Fruit fly (Drosophila melanogaster): Measurements from ENCODE around the gene Pgam5.

Pgam5 gene

DNA sequence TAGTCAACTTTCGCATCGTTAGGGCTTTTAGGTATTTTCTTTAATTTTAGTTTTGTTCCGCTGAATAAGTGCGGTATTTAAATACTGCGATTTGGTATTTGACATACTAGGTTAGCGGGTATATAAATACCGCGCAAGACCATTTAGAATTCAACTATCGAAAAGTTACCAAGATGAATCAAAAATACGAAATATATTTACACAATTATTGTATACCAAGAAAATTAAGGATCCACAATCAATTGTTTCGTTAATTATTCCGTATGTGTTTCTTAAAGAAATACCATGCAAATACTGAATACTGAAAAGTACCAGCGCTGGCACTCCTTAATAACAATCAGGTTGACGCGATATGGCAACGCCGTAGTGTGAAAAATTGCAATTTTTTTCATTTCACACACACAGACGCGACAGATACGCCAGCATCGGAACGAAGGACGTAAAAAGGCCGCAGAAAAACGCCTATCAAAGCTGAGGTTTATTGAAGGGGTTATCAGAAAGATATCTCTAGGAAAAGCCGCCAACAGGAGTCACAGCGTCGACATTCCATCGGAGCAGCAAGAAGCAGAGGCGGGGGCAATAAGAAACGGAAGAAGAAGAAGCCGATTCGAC lies at the start of gene Pgam5, which contains the start of gene Vps26:
Gene Pgam5, minus strand, starts transcription at position 51 of the 612 bp plus-strand sequence.
Gene Vps26, plus strand, starts transcription at position 339 of the 612 bp plus-strand sequence.
- TF ChIP-seq Hr39 (GFP tag; optimal IDR thresholded peaks at IDR 0.05), result no peak
- no peak for TF ChIP-seq CG6276 (GFP tag; optimal IDR thresholded peaks at IDR 0.05)
- no peak for TF ChIP-seq Ets96B (tag; optimal IDR thresholded peaks at IDR 0.05)
- TF ChIP-seq CG11294 (GFP tag; IDR thresholded peaks at IDR 0.05), result no peak
- no peak for TF ChIP-seq acj6 (GFP tag; optimal IDR thresholded peaks at IDR 0.05)
- peak; percentile 76 for TF ChIP-seq svp (GFP tag)
- no peak for TF ChIP-seq CG11762 (GFP tag; optimal IDR thresholded peaks at IDR 0.05; ENCODE audit: insufficient read depth)
- no peak for TF ChIP-seq net (GFP tag; optimal IDR thresholded peaks at IDR 0.05)
- TF ChIP-seq CG32006 (GFP tag; optimal IDR thresholded peaks at IDR 0.05), result no peak
- no peak for TF ChIP-seq CG11902 (GFP tag; optimal IDR thresholded peaks at IDR 0.05)
- peak; percentile 27 for TF ChIP-seq Eip78C (GFP tag)

DNA sequence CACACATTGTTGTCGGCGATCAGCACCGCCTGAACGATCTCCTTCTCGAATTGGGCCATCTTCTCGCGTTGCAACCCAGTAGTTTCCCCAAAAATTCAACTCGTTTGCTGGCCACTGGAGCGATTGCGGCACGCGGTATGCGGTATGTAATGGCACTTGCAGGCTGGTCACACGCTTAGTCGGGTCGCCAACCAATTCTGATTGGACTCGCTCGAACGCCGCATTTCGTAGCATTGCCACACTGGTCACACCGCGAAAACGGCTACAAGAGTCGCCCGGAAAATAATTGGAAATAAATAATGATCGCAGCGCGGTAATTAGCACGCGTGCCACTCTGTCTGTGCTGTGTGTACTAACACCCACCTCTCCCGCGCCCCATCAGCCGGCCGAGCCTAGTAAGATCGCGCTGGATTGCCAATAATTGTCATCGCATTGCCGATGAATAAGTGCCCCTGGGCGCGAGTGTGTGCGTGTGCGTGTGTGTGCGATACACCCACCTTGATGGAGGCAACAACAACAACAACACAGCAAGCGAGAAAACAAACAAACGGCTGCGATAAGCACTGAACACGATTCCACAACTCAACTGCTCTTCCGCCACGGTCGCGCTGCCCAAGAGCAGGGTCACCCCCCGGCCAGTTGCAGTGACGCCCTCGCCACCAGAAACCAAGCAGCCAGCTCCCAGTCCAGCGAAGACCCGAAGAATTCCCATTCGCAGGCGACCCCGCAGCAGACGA lies 49.6 kb upstream of the Pgam5 start, which contains the start of the genes eIF2Bepsilon and Ocrl:
Gene eIF2Bepsilon, minus strand, starts transcription at position 110 of the 737 bp plus-strand sequence.
Gene Ocrl, plus strand, starts transcription at position 217 of the 737 bp plus-strand sequence.
- no peak for TF ChIP-seq ss (GFP tag; optimal IDR thresholded peaks at IDR 0.05)
- no peak for TF ChIP-seq Lpt (GFP tag; optimal IDR thresholded peaks at IDR 0.05)
- TF ChIP-seq CG34406 (GFP tag; optimal IDR thresholded peaks at IDR 0.05), result no peak
- peak; percentile 88 for TF ChIP-seq fkh (GFP tag; optimal IDR thresholded peaks at IDR 0.05)
- TF ChIP-seq CG8119 (GFP tag; IDR thresholded peaks at IDR 0.05), result no peak
- TF ChIP-seq acj6 (GFP tag; optimal IDR thresholded peaks at IDR 0.05), result no peak
- TF ChIP-seq pdm3 (GFP tag; optimal IDR thresholded peaks at IDR 0.05), result no peak
- TF ChIP-seq Hr39 (GFP tag; optimal IDR thresholded peaks at IDR 0.05), result no peak
- TF ChIP-seq CG6163 (GFP tag; IDR thresholded peaks at IDR 0.05), result 0 out of 3 replicates have a peak, but pooled peaks have one; percentile 5
- TF ChIP-seq CG11762 (GFP tag; optimal IDR thresholded peaks at IDR 0.05; ENCODE audit: insufficient read depth), result no peak
- TF ChIP-seq Hr38 (GFP tag; optimal IDR thresholded peaks at IDR 0.05), result no peak
- TF ChIP-seq spab (GFP tag; optimal IDR thresholded peaks at IDR 0.05), result no peak
- TF ChIP-seq Sox102F (GFP tag; optimal IDR thresholded peaks at IDR 0.05), result no peak
- TF ChIP-seq Sox15 (GFP tag; optimal IDR thresholded peaks at IDR 0.05), result no peak
- TF ChIP-seq fd85E (GFP tag; optimal IDR thresholded peaks at IDR 0.05), result no peak
- peak; percentile 88 for TF ChIP-seq svp (GFP tag)
- TF ChIP-seq dsx (GFP tag; optimal IDR thresholded peaks at IDR 0.05; ENCODE audit: poor library complexity, severe bottlenecking), result no peak
- peak; percentile 57 for TF ChIP-seq CG1621 (tag; optimal IDR thresholded peaks at IDR 0.05)

DNA sequence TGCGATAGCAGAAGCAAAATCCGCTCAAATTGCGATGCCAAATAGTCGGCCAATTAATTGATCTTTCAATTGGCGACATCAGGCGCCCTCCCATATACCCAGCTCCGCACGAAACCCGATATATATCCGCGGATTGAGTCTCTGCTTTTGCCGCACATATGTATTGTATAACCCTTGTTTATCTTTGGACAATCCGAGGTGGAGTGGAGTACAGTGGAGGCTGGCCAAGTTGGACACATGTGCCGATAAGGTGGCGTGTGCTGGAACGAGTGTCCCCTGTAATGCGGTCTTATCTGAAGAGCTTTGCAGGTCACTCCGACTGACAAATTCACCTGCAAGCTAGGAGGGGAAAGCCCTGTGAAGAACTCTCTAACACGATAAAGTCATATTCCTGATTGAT lies 36.2 kb upstream of the Pgam5 start:
- TF ChIP-seq pdm3 (GFP tag; optimal IDR thresholded peaks at IDR 0.05), result no peak
- TF ChIP-seq svp (GFP tag), result peak; percentile 79

DNA sequence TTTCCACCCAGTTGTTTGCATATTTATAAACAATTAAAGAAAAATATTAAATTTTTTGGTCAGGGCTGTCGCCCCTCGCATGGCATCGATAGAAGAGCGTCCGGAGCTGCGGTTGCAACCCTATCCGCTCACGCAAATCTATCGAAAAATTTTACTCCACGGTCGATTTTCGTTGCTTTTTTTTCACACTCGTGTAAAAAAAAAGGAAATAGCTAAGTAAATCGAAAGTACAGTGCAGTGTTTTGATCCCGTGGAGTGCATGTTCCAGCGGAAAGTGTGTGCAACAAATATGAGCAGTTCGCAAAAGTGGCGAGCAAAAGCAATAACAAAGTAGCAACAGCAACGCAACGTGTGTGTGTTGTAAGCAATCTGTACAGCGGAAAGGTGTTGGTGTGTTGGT lies 35.4 kb upstream of the Pgam5 start, which contains the start of the genes Edem1 and Rbcn-3B:
Gene Edem1, minus strand, starts transcription at position 71 of the 400 bp plus-strand sequence.
Gene Rbcn-3B, plus strand, starts transcription at position 164 of the 400 bp plus-strand sequence.
- TF ChIP-seq CG16779 (tag; optimal IDR thresholded peaks at IDR 0.05), result peak; percentile 69
- no peak for TF ChIP-seq CG10631 (GFP tag; optimal IDR thresholded peaks at IDR 0.05)
- peak; percentile 64 for TF ChIP-seq CG1621 (tag; optimal IDR thresholded peaks at IDR 0.05)
- no peak for TF ChIP-seq salr (GFP tag; optimal IDR thresholded peaks at IDR 0.05)
- TF ChIP-seq spab (GFP tag; optimal IDR thresholded peaks at IDR 0.05), result no peak
- no peak for TF ChIP-seq Ets21C (GFP tag; optimal IDR thresholded peaks at IDR 0.05)
- TF ChIP-seq CG6854 (GFP tag; optimal IDR thresholded peaks at IDR 0.05), result peak; percentile 27
- TF ChIP-seq Met (GFP tag; optimal IDR thresholded peaks at IDR 0.05), result no peak
- TF ChIP-seq achi (GFP tag; optimal IDR thresholded peaks at IDR 0.05), result no peak
- no peak for TF ChIP-seq ss (GFP tag; optimal IDR thresholded peaks at IDR 0.05)
- TF ChIP-seq esn (GFP tag; optimal IDR thresholded peaks at IDR 0.05), result peak; percentile 16
- peak; percentile 30 for TF ChIP-seq CG3032 (tag; optimal IDR thresholded peaks at IDR 0.05)
- TF ChIP-seq CG32006 (GFP tag; optimal IDR thresholded peaks at IDR 0.05), result no peak
- TF ChIP-seq CG9139 (GFP tag; optimal IDR thresholded peaks at IDR 0.05), result peak; percentile 40
- peak; percentile 45 for TF ChIP-seq Lpt (GFP tag; optimal IDR thresholded peaks at IDR 0.05)
- TF ChIP-seq CG6163 (GFP tag; IDR thresholded peaks at IDR 0.05), result peak; percentile 45; the same call in 1 of the 3 replicates
- peak; percentile 45 for TF ChIP-seq net (GFP tag; optimal IDR thresholded peaks at IDR 0.05)
- TF ChIP-seq Ets96B (tag; optimal IDR thresholded peaks at IDR 0.05), result peak; percentile 47
- no peak for TF ChIP-seq acj6 (GFP tag; optimal IDR thresholded peaks at IDR 0.05)
- TF ChIP-seq Blimp-1 (GFP tag; optimal IDR thresholded peaks at IDR 0.05), result no peak
- TF ChIP-seq dsx (GFP tag; optimal IDR thresholded peaks at IDR 0.05; ENCODE audit: poor library complexity, severe bottlenecking), result peak; percentile 83
- peak; percentile 70 for TF ChIP-seq CG6276 (GFP tag; optimal IDR thresholded peaks at IDR 0.05)
- TF ChIP-seq Smox (GFP tag; optimal IDR thresholded peaks at IDR 0.05), result no peak
- peak; percentile 29 for TF ChIP-seq Sox14 (GFP tag; optimal IDR thresholded peaks at IDR 0.05)
- peak; percentile 76 for TF ChIP-seq CG8119 (GFP tag; IDR thresholded peaks at IDR 0.05)
- TF ChIP-seq CG6808 (GFP tag; optimal IDR thresholded peaks at IDR 0.05), result peak; percentile 50
- peak; percentile 58; the same call in 1 of the 2 replicates for TF ChIP-seq CG15336 (GFP tag; IDR thresholded peaks at IDR 0.05)
- TF ChIP-seq CG6792 (GFP tag; optimal IDR thresholded peaks at IDR 0.05), result no peak

Data from whole organism, prepupa.